Worm (Caenorhabditis elegans) whole organism, L4/young adult: ENCODE data around the gene fezf-1.

Experiments
- W03F9.2 ChIP-seq: fragments of 150-350 bp; optimal IDR thresholded peaks from 2 replicates; lab custom pipeline; 2014; ENCODE audit warnings: missing biosample characterization, missing genetic modification characterization
- him-1 ChIP-seq: sonication (generic microtip); optimal IDR thresholded peaks from 2 replicates; lab custom pipeline; 2016; ENCODE audit warnings: missing genotype, missing genetic modification reagents, missing genetic modification characterization, missing compliant biosample characterization

- TF ChIP-seq W03F9.2 (tag; lab: Kevin White, UChicago) (no peak), him-1 (tag; lab: Kevin White, UChicago) (no peak)
Observed at ce11 chrIV:13502806-13503363, 37.0 kb downstream of the fezf-1 start, which contains the start of gene tbc-9.
